Fruit fly (Drosophila melanogaster) whole organism, embryonic: ENCODE data around the gene BBIP1.

Source experiments
- Asciz ChIP-seq: fragments of 200-800 bp; sonication (Bioruptor generic); optimal IDR thresholded peaks from 2 replicates; lab custom pipeline; 2017; ENCODE audit warnings: missing biosample characterization, mild to moderate bottlenecking, missing genetic modification characterization, missing genetic modification reagents
- Atf-2 ChIP-seq: fragments of 200-800 bp; sonication (Bioruptor generic); optimal IDR thresholded peaks from 2 replicates; lab custom pipeline; 2016; ENCODE audit warnings: missing biosample characterization, missing genetic modification characterization
- Atf3 ChIP-seq: fragments of 200-800 bp; sonication (Bioruptor generic); optimal IDR thresholded peaks from 3 replicates; lab custom pipeline; 2016; ENCODE audit warnings: missing biosample characterization, missing genetic modification characterization
- Awh ChIP-seq: fragments of 200-800 bp; sonication (Bioruptor generic); IDR thresholded peaks from 2 replicates; pipeline ENCODE4, ENCODE4 v1.3.6; 2022; ENCODE audit warnings: missing biosample characterization, missing genetic modification characterization
- B-H2 ChIP-seq: fragments of 200-800 bp; sonication (Bioruptor generic); optimal IDR thresholded peaks from 2 replicates; lab custom pipeline; 2018; ENCODE audit warnings: missing biosample characterization, mild to moderate bottlenecking, missing genetic modification characterization
- Bgb ChIP-seq: fragments of 200-800 bp; sonication (Bioruptor generic); IDR thresholded peaks from 2 replicates; pipeline ENCODE4 v1.3.6; 2022; ENCODE audit warnings: missing biosample characterization, missing genetic modification characterization; ENCODE audit not compliant: partially characterized antibody
- CG11093 ChIP-seq: fragments of 200-800 bp; sonication (Bioruptor generic); IDR thresholded peaks from 3 replicates; pipeline ENCODE4 v1.3.6; 2022; ENCODE audit warnings: missing biosample characterization, missing genetic modification characterization
- CG11560 ChIP-seq: fragments of 200-800 bp; sonication (Bioruptor generic); IDR thresholded peaks from 3 replicates; pipeline ENCODE4 v1.3.6; 2022; ENCODE audit warnings: missing biosample characterization, missing genetic modification characterization
- CG13424 ChIP-seq: fragments of 200-800 bp; sonication (Bioruptor generic); optimal IDR thresholded peaks from 2 replicates; lab custom pipeline; 2019; ENCODE audit warnings: missing biosample characterization, mild to moderate bottlenecking, missing genetic modification characterization, moderate library complexity
- CG13624 ChIP-seq: fragments of 200-800 bp; sonication (Bioruptor generic); optimal IDR thresholded peaks from 2 replicates; lab custom pipeline; 2016; ENCODE audit warnings: missing biosample characterization, missing genetic modification characterization
- CG13775 ChIP-seq: fragments of 200-800 bp; sonication (Bioruptor generic); optimal IDR thresholded peaks from 3 replicates; lab custom pipeline; 2017; ENCODE audit warnings: missing biosample characterization, mild to moderate bottlenecking, missing genetic modification characterization
- CG14441 ChIP-seq: fragments of 200-800 bp; sonication (Bioruptor generic); IDR thresholded peaks from 2 replicates; pipeline ENCODE4 v1.3.6; 2022; ENCODE audit warnings: missing biosample characterization, missing genetic modification characterization
- CG14710 ChIP-seq: fragments of 200-800 bp; sonication (Bioruptor generic); optimal IDR thresholded peaks from 3 replicates; lab custom pipeline; 2019; ENCODE audit warnings: missing biosample characterization, mild to moderate bottlenecking, missing genetic modification characterization, moderate library complexity
- CG17912 ChIP-seq: fragments of 200-800 bp; sonication (Bioruptor generic); optimal IDR thresholded peaks from 2 replicates; lab custom pipeline; 2018; ENCODE audit warnings: missing biosample characterization, mild to moderate bottlenecking, missing genetic modification characterization
- CG18262 ChIP-seq: fragments of 200-800 bp; optimal IDR thresholded peaks from 3 replicates; lab custom pipeline; 2019; ENCODE audit warnings: missing biosample characterization, mild to moderate bottlenecking, missing genetic modification characterization, moderate library complexity
- CG18476 ChIP-seq: fragments of 200-800 bp; sonication (Bioruptor generic); optimal IDR thresholded peaks from 2 replicates; lab custom pipeline; 2016; ENCODE audit warnings: missing biosample characterization, mild to moderate bottlenecking, missing genetic modification characterization
- CG2678 ChIP-seq: fragments of 200-800 bp; sonication (Bioruptor generic); optimal IDR thresholded peaks from 3 replicates; lab custom pipeline; 2019; ENCODE audit warnings: missing biosample characterization, mild to moderate bottlenecking, missing genetic modification characterization, moderate library complexity
- CG3281 ChIP-seq: fragments of 200-800 bp; sonication (Bioruptor generic); optimal IDR thresholded peaks from 3 replicates; lab custom pipeline; 2017; ENCODE audit warnings: missing biosample characterization, mild to moderate bottlenecking, missing genetic modification characterization
- CG3407 ChIP-seq: fragments of 200-800 bp; sonication (Bioruptor generic); optimal IDR thresholded peaks from 2 replicates; lab custom pipeline; 2018; ENCODE audit warnings: missing biosample characterization, mild to moderate bottlenecking, missing genetic modification characterization
- CG43689 ChIP-seq: fragments of 200-800 bp; sonication (Bioruptor generic); IDR thresholded peaks from 2 replicates; pipeline ENCODE4 v1.3.6; 2022; ENCODE audit warnings: missing biosample characterization, missing genetic modification characterization
- CG5245 ChIP-seq: fragments of 200-800 bp; sonication (Bioruptor generic); optimal IDR thresholded peaks from 3 replicates; lab custom pipeline; 2016; ENCODE audit warnings: missing biosample characterization, missing genetic modification characterization
- CG9932 ChIP-seq: fragments of 200-800 bp; sonication (Bioruptor generic); IDR thresholded peaks from 2 replicates; pipeline ENCODE4 v1.3.6; 2022; ENCODE audit warnings: missing biosample characterization, missing genetic modification characterization
- Chrac-16 ChIP-seq: fragments of 200-800 bp; sonication (Bioruptor generic); optimal IDR thresholded peaks from 3 replicates; lab custom pipeline; 2016; ENCODE audit warnings: missing biosample characterization, missing genetic modification characterization
- Dip2 ChIP-seq: fragments of 200-800 bp; sonication (Bioruptor generic); IDR thresholded peaks from 2 replicates; pipeline ENCODE4 v1.3.6; 2022; ENCODE audit warnings: missing biosample characterization, missing genetic modification characterization
- Fer3 ChIP-seq: fragments of 200-800 bp; sonication (Bioruptor generic); optimal IDR thresholded peaks from 2 replicates; lab custom pipeline; 2018; ENCODE audit warnings: missing biosample characterization, mild to moderate bottlenecking, missing genetic modification characterization, moderate library complexity
- Gsc ChIP-seq: fragments of 200-800 bp; sonication (Bioruptor generic); IDR thresholded peaks from 2 replicates; pipeline ENCODE4 v1.3.6; 2022; ENCODE audit warnings: missing biosample characterization, missing genetic modification characterization
- Hand ChIP-seq: fragments of 200-800 bp; sonication (Bioruptor generic); optimal IDR thresholded peaks from 2 replicates; lab custom pipeline; 2017; ENCODE audit warnings: mild to moderate bottlenecking, missing biosample characterization, missing genetic modification reagents, missing genetic modification characterization
- HmgZ ChIP-seq: fragments of 200-800 bp; sonication (Bioruptor generic); optimal IDR thresholded peaks from 2 replicates; lab custom pipeline; 2018; ENCODE audit warnings: missing biosample characterization, mild to moderate bottlenecking, missing genetic modification characterization
- Hr78 ChIP-seq, 2 experiments: fragments of 200-800 bp in 1 of 2; fragments of >200 bp in 1 of 2; sonication (Bioruptor generic) in 1 of 2; optimal IDR thresholded peaks; 2 replicates each; lab custom pipeline; 2017 to 2019; ENCODE audit warnings: missing biosample characterization in 2 of 2, missing genetic modification characterization in 2 of 2, mild to moderate bottlenecking in 1 of 2, moderate library complexity in 1 of 2
- Jarid2 ChIP-seq: fragments of 200-800 bp; sonication (Bioruptor generic); optimal IDR thresholded peaks from 3 replicates; lab custom pipeline; 2017; ENCODE audit warnings: mild to moderate bottlenecking, missing biosample characterization, missing genetic modification reagents, missing genetic modification characterization
- Kr ChIP-seq: fragments of 200-800 bp; sonication (Bioruptor generic); optimal IDR thresholded peaks from 2 replicates; lab custom pipeline; 2017; ENCODE audit warnings: missing biosample characterization, mild to moderate bottlenecking, missing genetic modification characterization
- Lpt ChIP-seq: fragments of >200 bp; optimal IDR thresholded peaks from 2 replicates; lab custom pipeline; 2018; ENCODE audit warnings: missing biosample characterization, missing genetic modification characterization
- Nf-YA ChIP-seq: fragments of 200-800 bp; sonication (Bioruptor generic); IDR thresholded peaks from 2 replicates; pipeline ENCODE4 v1.3.6; 2022; ENCODE audit warnings: missing biosample characterization, missing genetic modification characterization
- Oaz ChIP-seq: fragments of 200-800 bp; sonication (Bioruptor generic); IDR thresholded peaks from 2 replicates; pipeline ENCODE4 v1.3.6; 2022; ENCODE audit warnings: missing biosample characterization, missing genetic modification characterization
- Ptx1 ChIP-seq: fragments of 200-800 bp; sonication (Bioruptor generic); IDR thresholded peaks from 2 replicates; pipeline ENCODE4 v1.3.6; 2022; ENCODE audit warnings: missing biosample characterization, missing genetic modification characterization
- Usf ChIP-seq: fragments of 200-800 bp; sonication (Bioruptor generic); optimal IDR thresholded peaks from 2 replicates; lab custom pipeline; 2017; ENCODE audit warnings: missing genotype, missing biosample characterization, missing genetic modification characterization
- crc ChIP-seq: fragments of 200-800 bp; sonication (Bioruptor generic); optimal IDR thresholded peaks from 2 replicates; lab custom pipeline; 2016; ENCODE audit warnings: missing biosample characterization, missing genetic modification characterization
- dimm ChIP-seq: fragments of 200-800 bp; sonication (Bioruptor generic); IDR thresholded peaks from 2 replicates; pipeline ENCODE4 v1.3.6; 2022; ENCODE audit warnings: missing biosample characterization, missing genetic modification characterization
- fu2 ChIP-seq: fragments of 200-800 bp; sonication (Bioruptor generic); optimal IDR thresholded peaks from 2 replicates; lab custom pipeline; 2016; ENCODE audit warnings: missing biosample characterization, missing genetic modification characterization
- gsb ChIP-seq: fragments of 200-800 bp; sonication (Bioruptor generic); IDR thresholded peaks from 2 replicates; pipeline ENCODE4 v1.3.6; 2022; ENCODE audit warnings: missing biosample characterization, missing genetic modification characterization
- her ChIP-seq: fragments of 200-800 bp; sonication (Bioruptor generic); optimal IDR thresholded peaks from 2 replicates; lab custom pipeline; 2016; ENCODE audit warnings: missing biosample characterization, missing genetic modification characterization
- ind ChIP-seq: fragments of 200-800 bp; sonication (Bioruptor generic); optimal IDR thresholded peaks from 3 replicates; lab custom pipeline; 2016; ENCODE audit warnings: missing biosample characterization, missing genetic modification characterization
- nom ChIP-seq: fragments of 200-800 bp; sonication (Bioruptor generic); optimal IDR thresholded peaks from 2 replicates; lab custom pipeline; 2017; ENCODE audit warnings: missing biosample characterization, missing genetic modification characterization, mild to moderate bottlenecking, moderate library complexity, missing genetic modification reagents
- otp ChIP-seq: fragments of 200-800 bp; sonication (Bioruptor generic); IDR thresholded peaks from 3 replicates; pipeline ENCODE4, ENCODE4 v1.3.6; 2022; ENCODE audit warnings: missing biosample characterization, missing genetic modification characterization
- pfk ChIP-seq: fragments of 200-800 bp; sonication (Bioruptor generic); optimal IDR thresholded peaks from 2 replicates; lab custom pipeline; 2018; ENCODE audit warnings: missing biosample characterization, mild to moderate bottlenecking, missing genetic modification characterization, moderate library complexity
- pita ChIP-seq: fragments of 200-800 bp; sonication (Bioruptor generic); optimal IDR thresholded peaks from 2 replicates; lab custom pipeline; 2017; ENCODE audit warnings: missing biosample characterization, mild to moderate bottlenecking, missing genetic modification characterization
- pnt ChIP-seq: fragments of 200-800 bp; sonication (Bioruptor generic); optimal IDR thresholded peaks from 3 replicates; lab custom pipeline; 2016; ENCODE audit warnings: missing biosample characterization, missing genetic modification characterization
- stc ChIP-seq: fragments of 200-800 bp; sonication (Bioruptor generic); IDR thresholded peaks from 2 replicates; pipeline ENCODE4 v1.3.6; 2022; ENCODE audit warnings: missing biosample characterization, missing genetic modification characterization
- ttk ChIP-seq: fragments of 200-800 bp; sonication (Bioruptor generic); IDR thresholded peaks from 2 replicates; pipeline ENCODE4 v2.1.2; 2022; ENCODE audit warnings: missing biosample characterization, missing genetic modification characterization
- wek ChIP-seq: fragments of 200-800 bp; sonication (Bioruptor generic); optimal IDR thresholded peaks from 3 replicates; lab custom pipeline; 2018; ENCODE audit warnings: missing biosample characterization, mild to moderate bottlenecking, missing genetic modification characterization, moderate library complexity
- zfh1 ChIP-seq: fragments of 200-800 bp; sonication (Bioruptor generic); IDR thresholded peaks from 3 replicates; pipeline ENCODE4 v1.3.6; 2022; ENCODE audit warnings: missing biosample characterization, missing genetic modification characterization

The BBIP1 gene

dm6 chr3R:9399951-9400392, 4.2 kb upstream of the BBIP1 start, which contains the start of gene CG34117 (continued):
- TF ChIP-seq CG5245 (peak; percentile 64), Hr78 (GFP tag; optimal IDR thresholded peaks at IDR 0.05; lab: Kevin White, UChicago) (peak in 1 of 2 experiments; percentile 17), zfh1 (peak; percentile 92), CG13424 (tag; lab: Kevin White, UChicago) (peak; percentile 82), fu2 (GFP tag; lab: Kevin White, UChicago) (peak; percentile 30), Fer3 (tag; lab: Kevin White, UChicago) (peak; percentile 86), CG3281 (peak; percentile 82), Hand (peak; percentile 67), otp (GFP tag; lab: Robert Waterston, UW) (peak; percentile 66; the same call in 2 of the 3 replicates), gsb (GFP tag; lab: Robert Waterston, UW) (peak; percentile 58), Bgb (GFP tag; lab: Robert Waterston, UW) (no peak), CG18262 (tag; lab: Kevin White, UChicago) (peak; percentile 79), CG11560 (tag; lab: Robert Waterston, UW) (0 out of 3 replicates have a peak, but pooled peaks have one; percentile 28), CG9932 (GFP tag; lab: Robert Waterston, UW) (peak; percentile 95), Awh (GFP tag; lab: Robert Waterston, UW) (peak; percentile 71), ttk (peak; percentile 67), pita (GFP tag; lab: Kevin White, UChicago) (no peak), nom (GFP tag; lab: Kevin White, UChicago) (peak; percentile 39), Kr (GFP tag; lab: Kevin White, UChicago) (no peak), Atf3 (GFP tag; lab: Kevin White, UChicago) (peak; percentile 34), CG11093 (GFP tag; lab: Robert Waterston, UW) (peak; percentile 59; the same call in 2 of the 3 replicates), ind (peak; percentile 87), B-H2 (GFP tag; lab: Kevin White, UChicago) (peak; percentile 88), CG17912 (GFP tag; lab: Kevin White, UChicago) (peak; percentile 24), CG2678 (tag; lab: Kevin White, UChicago) (peak; percentile 85), Ptx1 (GFP tag; lab: Robert Waterston, UW) (peak; percentile 86), pfk (GFP tag; lab: Kevin White, UChicago) (peak; percentile 32), Nf-YA (GFP tag; lab: Robert Waterston, UW) (peak; percentile 27; the same call in 1 of the 2 replicates), Gsc (no peak), her (peak; percentile 17), pnt (GFP tag; lab: Kevin White, UChicago) (peak; percentile 49), stc (peak; percentile 72), Chrac-16 (GFP tag; lab: Kevin White, UChicago) (peak; percentile 84), dimm (no peak), CG14441 (GFP tag; lab: Robert Waterston, UW) (peak; percentile 75; the same call in 1 of the 2 replicates), Dip2 (GFP tag; lab: Robert Waterston, UW) (no peak), CG14710 (tag; lab: Kevin White, UChicago) (peak; percentile 81), CG13624 (peak; percentile 71), Usf (GFP tag; lab: Kevin White, UChicago) (peak; percentile 18), HmgZ (peak; percentile 85), Asciz (GFP tag; lab: Kevin White, UChicago) (peak; percentile 39), wek (GFP tag; lab: Kevin White, UChicago) (no peak), CG18476 (GFP tag; lab: Kevin White, UChicago) (peak; percentile 80), CG3407 (peak; percentile 13), CG13775 (GFP tag; lab: Kevin White, UChicago) (peak; percentile 80), Jarid2 (GFP tag; lab: Kevin White, UChicago) (peak; percentile 10), Lpt (GFP tag; lab: Kevin White, UChicago) (no peak), Oaz (0 out of 2 replicates have a peak, but pooled peaks have one; percentile 35), CG43689 (GFP tag; lab: Robert Waterston, UW) (peak; percentile 40; the same call in 1 of the 2 replicates), crc (peak; percentile 21), Atf-2 (GFP tag; lab: Kevin White, UChicago) (peak; percentile 38)
